Fruit fly (Drosophila melanogaster) whole organism, embryonic: Measurements from ENCODE around the gene CG17768.

ENCODE experiments used
- BEAF-32 ChIP-seq: fragments of 200-800 bp; sonication (Bioruptor generic); optimal IDR thresholded peaks from 3 replicates; lab custom pipeline; 2017; ENCODE audit warnings: missing biosample characterization, missing genetic modification characterization, mild to moderate bottlenecking, moderate library complexity, missing genetic modification reagents
- CG10321 ChIP-seq: fragments of 200-800 bp; sonication (Bioruptor generic); IDR thresholded peaks from 2 replicates; pipeline ENCODE4 v1.3.6; 2022; ENCODE audit warnings: missing biosample characterization, missing genetic modification characterization
- CG10431 ChIP-seq: fragments of 200-800 bp; sonication (Bioruptor generic); optimal IDR thresholded peaks from 3 replicates; lab custom pipeline; 2018; ENCODE audit warnings: missing biosample characterization, mild to moderate bottlenecking, missing genetic modification characterization
- CG10654 ChIP-seq: fragments of 200-800 bp; sonication (Bioruptor generic); optimal IDR thresholded peaks from 2 replicates; lab custom pipeline; 2016; ENCODE audit warnings: missing biosample characterization, missing genetic modification characterization
- CG11085 ChIP-seq: fragments of 200-800 bp; sonication (Bioruptor generic); IDR thresholded peaks from 2 replicates; pipeline ENCODE4 v1.3.6; 2022; ENCODE audit warnings: missing biosample characterization, missing genetic modification characterization
- CG11723 ChIP-seq: fragments of 200-800 bp; sonication (Bioruptor generic); optimal IDR thresholded peaks from 2 replicates; lab custom pipeline; 2017; ENCODE audit warnings: missing biosample characterization, mild to moderate bottlenecking, missing genetic modification characterization
- CG12104 ChIP-seq: fragments of 200-800 bp; sonication (Bioruptor generic); optimal IDR thresholded peaks from 3 replicates; lab custom pipeline; 2016; ENCODE audit warnings: missing biosample characterization, missing genetic modification characterization
- CG14050 ChIP-seq: fragments of 200-800 bp; sonication (Bioruptor generic); IDR thresholded peaks from 3 replicates; pipeline ENCODE4 v1.3.6; 2022; ENCODE audit warnings: missing biosample characterization, missing genetic modification characterization
- CG15601 ChIP-seq: fragments of 200-800 bp; sonication (Bioruptor generic); optimal IDR thresholded peaks from 3 replicates; lab custom pipeline; 2019; ENCODE audit warnings: missing biosample characterization, mild to moderate bottlenecking, missing genetic modification characterization, moderate library complexity
- CG16779 ChIP-seq: fragments of 200-800 bp; sonication (Bioruptor generic); IDR thresholded peaks from 2 replicates; pipeline ENCODE4 v1.3.6; 2022; ENCODE audit warnings: missing biosample characterization, missing genetic modification characterization
- CG16815 ChIP-seq: fragments of 200-800 bp; sonication (Bioruptor generic); optimal IDR thresholded peaks from 3 replicates; lab custom pipeline; 2017; ENCODE audit warnings: missing biosample characterization, mild to moderate bottlenecking, missing genetic modification characterization
- CG17186 ChIP-seq: fragments of 200-800 bp; sonication (Bioruptor generic); optimal IDR thresholded peaks from 3 replicates; lab custom pipeline; 2017; ENCODE audit warnings: missing biosample characterization, missing genetic modification reagents, missing genetic modification characterization
- CG1792 ChIP-seq: fragments of 200-800 bp; sonication (Bioruptor generic); optimal IDR thresholded peaks from 2 replicates; lab custom pipeline; 2016; ENCODE audit warnings: missing biosample characterization, missing genetic modification characterization
- CG2712 ChIP-seq: fragments of 200-800 bp; optimal IDR thresholded peaks from 3 replicates; lab custom pipeline; 2019; ENCODE audit warnings: missing biosample characterization, mild to moderate bottlenecking, missing genetic modification characterization, moderate library complexity
- CG30020 ChIP-seq: fragments of 200-800 bp; optimal IDR thresholded peaks from 2 replicates; lab custom pipeline; 2019; ENCODE audit warnings: missing biosample characterization, mild to moderate bottlenecking, missing genetic modification characterization, moderate library complexity
- CG3281 ChIP-seq: fragments of 200-800 bp; sonication (Bioruptor generic); optimal IDR thresholded peaks from 3 replicates; lab custom pipeline; 2017; ENCODE audit warnings: missing biosample characterization, mild to moderate bottlenecking, missing genetic modification characterization
- CG34224 ChIP-seq: fragments of 200-800 bp; sonication (Bioruptor generic); IDR thresholded peaks from 3 replicates; pipeline ENCODE4 v1.3.6; 2022; ENCODE audit warnings: missing biosample characterization, missing genetic modification characterization; ENCODE audit not compliant: partially characterized antibody
- CG42726 ChIP-seq: fragments of 200-800 bp; sonication (Bioruptor generic); IDR thresholded peaks from 2 replicates; pipeline ENCODE4 v1.3.6; 2022; ENCODE audit warnings: missing biosample characterization, missing genetic modification characterization; ENCODE audit not compliant: partially characterized antibody
- CG4424 ChIP-seq: fragments of 200-800 bp; sonication (Bioruptor generic); optimal IDR thresholded peaks from 3 replicates; lab custom pipeline; 2016; ENCODE audit warnings: missing biosample characterization, missing genetic modification characterization
- CG6683 ChIP-seq: fragments of 200-800 bp; sonication (Bioruptor generic); optimal IDR thresholded peaks from 2 replicates; lab custom pipeline; 2017; ENCODE audit warnings: missing biosample characterization, mild to moderate bottlenecking, missing genetic modification characterization, missing genetic modification reagents
- CG7357 ChIP-seq: fragments of 200-800 bp; sonication (Bioruptor generic); IDR thresholded peaks from 3 replicates; pipeline ENCODE4 v1.3.6; 2022; ENCODE audit warnings: missing biosample characterization, missing genetic modification characterization
- Dek ChIP-seq: fragments of 200-800 bp; sonication (Bioruptor generic); optimal IDR thresholded peaks from 3 replicates; lab custom pipeline; 2019; ENCODE audit warnings: missing biosample characterization, mild to moderate bottlenecking, missing genetic modification characterization, moderate library complexity
- Dip3 ChIP-seq: fragments of 200-800 bp; sonication (Bioruptor generic); optimal IDR thresholded peaks from 3 replicates; lab custom pipeline; 2016; ENCODE audit warnings: missing biosample characterization, missing genetic modification characterization
- GATAe ChIP-seq: fragments of 200-800 bp; sonication (Bioruptor generic); conservative IDR thresholded peaks from 2 replicates; pipeline ENCODE4 v1.3.6; 2022; ENCODE audit warnings: missing biosample characterization, missing genetic modification characterization
- HmgZ ChIP-seq: fragments of 200-800 bp; sonication (Bioruptor generic); optimal IDR thresholded peaks from 2 replicates; lab custom pipeline; 2018; ENCODE audit warnings: missing biosample characterization, mild to moderate bottlenecking, missing genetic modification characterization
- Lhr ChIP-seq: fragments of 200-800 bp; sonication (Bioruptor generic); optimal IDR thresholded peaks from 3 replicates; lab custom pipeline; 2017; ENCODE audit warnings: mild to moderate bottlenecking, missing biosample characterization, missing genetic modification reagents, missing genetic modification characterization
- MESR4 ChIP-seq: fragments of 200-800 bp; sonication (Bioruptor generic); optimal IDR thresholded peaks from 2 replicates; lab custom pipeline; 2018; ENCODE audit warnings: missing biosample characterization, mild to moderate bottlenecking, missing genetic modification characterization, moderate library complexity
- Mad ChIP-seq: fragments of 200-800 bp; sonication (Bioruptor generic); optimal IDR thresholded peaks from 2 replicates; lab custom pipeline; 2016; ENCODE audit warnings: missing biosample characterization, missing genetic modification characterization
- Sry-δ ChIP-seq: fragments of 200-800 bp; sonication (Bioruptor generic); optimal IDR thresholded peaks from 2 replicates; lab custom pipeline; 2016; ENCODE audit warnings: missing biosample characterization, missing genetic modification characterization
- Taf1 ChIP-seq: fragments of 200-800 bp; sonication (Bioruptor generic); IDR thresholded peaks from 2 replicates; pipeline ENCODE4 v1.3.6; 2022; ENCODE audit warnings: missing biosample characterization, missing genetic modification characterization
- Trl ChIP-seq, 3 experiments: fragments of >200 bp in 2 of 3; fragments of 200-800 bp in 1 of 3; sonication (Bioruptor generic) in 1 of 3; optimal IDR thresholded peaks; 2 replicates in 1 of 3; 3 replicates in 2 of 3; lab custom pipeline; 2016 to 2017; ENCODE audit warnings: missing biosample characterization in 1 of 3, missing genetic modification characterization in 1 of 3
- Vsx1 ChIP-seq: fragments of 200-800 bp; sonication (Bioruptor generic); optimal IDR thresholded peaks from 2 replicates; lab custom pipeline; 2017; ENCODE audit warnings: missing biosample characterization, mild to moderate bottlenecking, missing genetic modification characterization, missing genetic modification reagents
- Xbp1 ChIP-seq: fragments of 200-800 bp; sonication (Bioruptor generic); optimal IDR thresholded peaks from 3 replicates; lab custom pipeline; 2016; ENCODE audit warnings: missing biosample characterization, mild to moderate bottlenecking, missing genetic modification characterization
- YL-1 ChIP-seq: fragments of 200-800 bp; sonication (Bioruptor generic); optimal IDR thresholded peaks from 3 replicates; lab custom pipeline; 2017; ENCODE audit warnings: missing biosample characterization, mild to moderate bottlenecking, missing genetic modification characterization
- btn ChIP-seq: fragments of 200-800 bp; sonication (Bioruptor generic); optimal IDR thresholded peaks from 2 replicates; lab custom pipeline; 2016; ENCODE audit warnings: missing biosample characterization, missing genetic modification characterization
- chm ChIP-seq: fragments of 200-800 bp; sonication (Bioruptor generic); IDR thresholded peaks from 2 replicates; pipeline ENCODE4 v1.3.6; 2022; ENCODE audit warnings: missing biosample characterization, missing genetic modification characterization
- ci ChIP-seq: fragments of 200-800 bp; sonication (Bioruptor generic); IDR thresholded peaks from 3 replicates; pipeline ENCODE4 v1.3.6; 2022; ENCODE audit warnings: missing biosample characterization, missing genetic modification characterization
- crc ChIP-seq: fragments of 200-800 bp; sonication (Bioruptor generic); optimal IDR thresholded peaks from 2 replicates; lab custom pipeline; 2016; ENCODE audit warnings: missing biosample characterization, missing genetic modification characterization
- hth ChIP-seq: fragments of >200 bp; optimal IDR thresholded peaks from 2 replicates; lab custom pipeline; 2017; ENCODE audit warnings: inconsistent platforms
- inv ChIP-seq: fragments of 200-800 bp; sonication (Bioruptor generic); IDR thresholded peaks from 2 replicates; pipeline ENCODE4 v1.3.6; 2022; ENCODE audit warnings: missing biosample characterization, missing genetic modification characterization; ENCODE audit not compliant: partially characterized antibody
- nmo ChIP-seq: fragments of 200-800 bp; sonication (Bioruptor generic); optimal IDR thresholded peaks from 2 replicates; lab custom pipeline; 2018; ENCODE audit warnings: missing biosample characterization, mild to moderate bottlenecking, missing genetic modification characterization, moderate library complexity
- pum ChIP-seq: fragments of 200-800 bp; sonication (Bioruptor generic); optimal IDR thresholded peaks from 2 replicates; lab custom pipeline; 2016; ENCODE audit warnings: missing biosample characterization, missing genetic modification characterization
- sc ChIP-seq, 3 experiments: fragments of >200 bp in 2 of 3; fragments of 200-800 bp in 1 of 3; sonication (Bioruptor generic) in 1 of 3; optimal IDR thresholded peaks; 2 replicates in 2 of 3; 3 replicates in 1 of 3; lab custom pipeline; 2017; ENCODE audit warnings: mild to moderate bottlenecking in 1 of 3, missing biosample characterization in 1 of 3, missing genetic modification characterization in 1 of 3, missing genetic modification reagents in 1 of 3
- sima ChIP-seq: fragments of 200-800 bp; sonication (Bioruptor generic); optimal IDR thresholded peaks from 2 replicates; lab custom pipeline; 2016; ENCODE audit warnings: missing biosample characterization, missing genetic modification characterization
- sob ChIP-seq: fragments of 200-800 bp; sonication (Bioruptor generic); IDR thresholded peaks from 2 replicates; pipeline ENCODE4 v1.3.6; 2022; ENCODE audit warnings: missing biosample characterization, missing genetic modification characterization
- tap ChIP-seq: fragments of 200-800 bp; optimal IDR thresholded peaks from 3 replicates; lab custom pipeline; 2019; ENCODE audit warnings: missing biosample characterization, mild to moderate bottlenecking, missing genetic modification characterization, moderate library complexity
- vvl ChIP-seq: fragments of 200-800 bp; sonication (Bioruptor generic); IDR thresholded peaks from 2 replicates; pipeline ENCODE4 v1.3.6; 2022; ENCODE audit warnings: missing biosample characterization, missing genetic modification characterization
- wdn ChIP-seq: fragments of 200-800 bp; sonication (Bioruptor generic); IDR thresholded peaks from 2 replicates; pipeline ENCODE4 v1.3.6; 2022; ENCODE audit warnings: missing biosample characterization, missing genetic modification characterization

CG17768 gene

dm6 chr2L:10375464-10376236 lies 29.4 kb downstream of the CG17768 start, which contains the start of the genes CG33303 and dpr19 (continued):
- TF ChIP-seq GATAe (GFP tag; lab: Robert Waterston, UW) (no peak), CG11085 (no peak), CG10431 (GFP tag; lab: Kevin White, UChicago) (peak; percentile 46), Mad (GFP tag; lab: Kevin White, UChicago) (no peak), CG4424 (GFP tag; lab: Kevin White, UChicago) (peak; percentile 71), BEAF-32 (GFP tag; lab: Kevin White, UChicago) (peak; percentile 19), CG16779 (GFP tag; lab: Robert Waterston, UW) (no peak), CG2712 (peak; percentile 92), CG17186 (GFP tag; lab: Kevin White, UChicago) (no peak), hth (no peak), wdn (GFP tag; lab: Robert Waterston, UW) (no peak), chm (GFP tag; lab: Robert Waterston, UW) (no peak; the same call in 1 of the 2 replicates), inv (GFP tag; lab: Robert Waterston, UW) (no peak), CG10654 (GFP tag; lab: Kevin White, UChicago) (peak; percentile 29), CG7357 (GFP tag; lab: Robert Waterston, UW) (no peak), CG1792 (no peak), pum (GFP tag; lab: Kevin White, UChicago) (no peak), btn (GFP tag; lab: Kevin White, UChicago) (no peak), CG15601 (tag; lab: Kevin White, UChicago) (peak; percentile 86), tap (peak; percentile 76), MESR4 (GFP tag; lab: Kevin White, UChicago) (peak; percentile 89), Trl (optimal IDR thresholded peaks at IDR 0.05; lab: Kevin White, UChicago) (no peak), Trl (GFP tag; optimal IDR thresholded peaks at IDR 0.05; lab: Kevin White, UChicago) (no peak), Dek (peak; percentile 83), Dip3 (no peak), CG11723 (GFP tag; lab: Kevin White, UChicago) (peak; percentile 9), CG3281 (GFP tag; lab: Kevin White, UChicago) (peak; percentile 70), CG6683 (peak; percentile 68), nmo (GFP tag; lab: Kevin White, UChicago) (peak; percentile 88), Xbp1 (GFP tag; lab: Kevin White, UChicago) (peak; percentile 76), CG12104 (GFP tag; lab: Kevin White, UChicago) (peak; percentile 49), CG30020 (peak; percentile 91), sima (GFP tag; lab: Kevin White, UChicago) (no peak), vvl (peak; percentile 83), sob (peak; percentile 29; the same call in 1 of the 2 replicates), sc (optimal IDR thresholded peaks at IDR 0.05; lab: Kevin White, UChicago) (no peak), sc (GFP tag; optimal IDR thresholded peaks at IDR 0.05; lab: Kevin White, UChicago) (peak; percentile 33), CG10321 (GFP tag; lab: Robert Waterston, UW) (peak; percentile 49; the same call in 1 of the 2 replicates), Vsx1 (GFP tag; lab: Kevin White, UChicago) (no peak), CG34224 (no peak), Sry-δ (GFP tag; lab: Kevin White, UChicago) (no peak), CG14050 (GFP tag; lab: Robert Waterston, UW) (no peak; the same call in 2 of the 3 replicates), CG16815 (GFP tag; lab: Kevin White, UChicago) (no peak), YL-1 (GFP tag; lab: Kevin White, UChicago) (peak; percentile 85), Lhr (GFP tag; lab: Kevin White, UChicago) (peak; percentile 55), crc (GFP tag; lab: Kevin White, UChicago) (no peak), Taf1 (GFP tag; lab: Robert Waterston, UW) (peak; percentile 20; the same call in 1 of the 2 replicates), CG42726 (GFP tag; lab: Robert Waterston, UW) (no peak), ci (peak; percentile 73; the same call in 2 of the 3 replicates), HmgZ (tag; lab: Kevin White, UChicago) (peak; percentile 48)
